Worm (Caenorhabditis elegans): ENCODE measurements around the gene egl-9.

- TF ChIP-seq mab-5 (tag; optimal IDR thresholded peaks at IDR 0.05), result no peak
- no peak for TF ChIP-seq ztf-4 (tag; optimal IDR thresholded peaks at IDR 0.05)
- TF ChIP-seq mdl-1 (tag; optimal IDR thresholded peaks at IDR 0.05), result no peak
- TF ChIP-seq lsy-2 (tag; optimal IDR thresholded peaks at IDR 0.05), result peak in 1 of 2 experiments; percentile 11
- no peak for TF ChIP-seq mbf-1 (tag; optimal IDR thresholded peaks at IDR 0.05)
Observed at ce11 chrV:10468190-10468589, at the start of gene egl-9.
